Fruit fly (Drosophila melanogaster) Kc167 (cell line): ENCODE results near the gene GATAd.

Experiments
- Sin3A ChIP-seq: fragments of >200 bp; optimal IDR thresholded peaks from 2 replicates; lab custom pipeline; 2018; ENCODE audit warnings: missing external identifiers
- insv ChIP-seq: fragments of >200 bp; optimal IDR thresholded peaks from 3 replicates; lab custom pipeline; 2018; ENCODE audit warnings: missing external identifiers
- psq ChIP-seq: fragments of >200 bp; optimal IDR thresholded peaks from 2 replicates; lab custom pipeline; 2017; ENCODE audit warnings: missing external identifiers

DNA sequence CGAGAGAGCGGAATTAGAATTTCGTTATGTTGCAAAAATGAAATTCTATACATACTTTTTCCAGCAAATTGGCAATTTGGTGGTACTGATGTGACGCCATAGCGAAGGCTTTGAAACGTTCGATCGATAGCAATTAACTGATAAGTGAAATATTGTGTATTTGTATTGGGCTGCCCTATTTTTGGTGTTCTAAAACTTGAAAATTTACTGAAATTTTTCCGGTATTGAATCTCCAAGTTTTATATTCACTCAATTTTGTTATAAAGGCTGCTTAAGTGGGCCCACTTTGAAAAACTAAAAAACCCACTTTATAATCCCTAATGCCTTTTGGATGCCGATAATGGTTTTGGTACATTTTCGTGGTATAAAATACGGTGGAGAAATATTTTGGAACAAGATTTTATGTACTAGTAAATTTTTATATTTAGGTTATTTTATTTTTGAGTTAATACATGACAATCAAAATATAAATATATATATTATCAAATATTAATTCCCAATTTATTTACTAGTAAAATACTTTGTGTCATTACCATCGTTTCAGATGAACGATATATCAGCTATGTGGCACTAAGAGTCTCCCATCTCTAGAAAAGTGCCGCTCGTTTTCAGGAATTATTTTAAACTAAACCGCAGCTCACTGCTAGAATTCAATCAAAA lies 29.0 kb downstream of the GATAd start, which contains the start of the genes Cand1 and pim:
- TF ChIP-seq insv (lab: Kevin White, UChicago) (no peak), psq (no peak), Sin3A (no peak)
